Comparison of ENCODE assay signal across 2 fruit fly cellular contexts in genomic region chr3R:21133951-21134350, dm6.
TF ChIP-seq lines count a peak whose summit lies in the region.

TSS of gene Usp8 (plus strand) at chr3R:21134262.

TF ChIP-seq in whole organism, adult, 20 proteins besides CTCF, POLR2A, EP300 and RAD21 (continued from another document):
- no peak for TF ChIP-seq CG33017 (tag; optimal IDR thresholded peaks at IDR 0.05; lab: Kevin White, UChicago)

TF ChIP-seq in whole organism, embryonic, 481 proteins besides CTCF, POLR2A, EP300 and RAD21 (continued from another document and continues in another):
- TF ChIP-seq CG10654 (GFP tag; optimal IDR thresholded peaks at IDR 0.05; lab: Kevin White, UChicago) = peak; percentile 15
- no peak for TF ChIP-seq CG11085 (GFP tag; IDR thresholded peaks at IDR 0.05; lab: Robert Waterston, UW)
- TF ChIP-seq Abd-B (GFP tag; optimal IDR thresholded peaks at IDR 0.05; lab: Kevin White, UChicago) = peak; percentile 28
- no peak for TF ChIP-seq CG10321 (GFP tag; IDR thresholded peaks at IDR 0.05; lab: Robert Waterston, UW)
- 0 out of 3 replicates have a peak, but pooled peaks have one; percentile 10 for TF ChIP-seq ase (GFP tag; IDR thresholded peaks at IDR 0.05; lab: Robert Waterston, UW)
- TF ChIP-seq Ada2b (GFP tag; IDR thresholded peaks at IDR 0.05; lab: Robert Waterston, UW) = no peak
- TF ChIP-seq lmd (GFP tag; IDR thresholded peaks at IDR 0.05; lab: Robert Waterston, UW) = no peak
- TF ChIP-seq Dp (GFP tag; optimal IDR thresholded peaks at IDR 0.05; lab: Kevin White, UChicago) = peak; percentile 10
- TF ChIP-seq CG11695 (GFP tag; IDR thresholded peaks at IDR 0.05; lab: Robert Waterston, UW) = no peak
- TF ChIP-seq CG3065 (GFP tag; optimal IDR thresholded peaks at IDR 0.05; lab: Kevin White, UChicago) = no peak
- TF ChIP-seq CG34224 (GFP tag; IDR thresholded peaks at IDR 0.05; lab: Robert Waterston, UW; ENCODE audit: partially characterized antibody) = no peak
- 0 out of 3 replicates have a peak, but pooled peaks have one; percentile 40 for TF ChIP-seq dysf (GFP tag; IDR thresholded peaks at IDR 0.05; lab: Robert Waterston, UW)
- TF ChIP-seq CG3847 (GFP tag; IDR thresholded peaks at IDR 0.05; lab: Robert Waterston, UW) = 0 out of 2 replicates have a peak, but pooled peaks have one; percentile 25
- TF ChIP-seq CG9727 (GFP tag; optimal IDR thresholded peaks at IDR 0.05; lab: Kevin White, UChicago) = peak; percentile 42
- TF ChIP-seq dimm (GFP tag; IDR thresholded peaks at IDR 0.05; lab: Robert Waterston, UW) = no peak
- no peak for TF ChIP-seq pum (GFP tag; optimal IDR thresholded peaks at IDR 0.05; lab: Kevin White, UChicago)
- TF ChIP-seq ro (GFP tag; IDR thresholded peaks at IDR 0.05; lab: Robert Waterston, UW) = no peak
- TF ChIP-seq NFAT (GFP tag; IDR thresholded peaks at IDR 0.05; lab: Robert Waterston, UW) = no peak
- peak; percentile 49 for TF ChIP-seq sug (tag; optimal IDR thresholded peaks at IDR 0.05; lab: Kevin White, UChicago)
- TF ChIP-seq Hr51 (GFP tag; optimal IDR thresholded peaks at IDR 0.05; lab: Kevin White, UChicago) = no peak
- no peak for TF ChIP-seq gcm2 (GFP tag; optimal IDR thresholded peaks at IDR 0.05; lab: Kevin White, UChicago)
- peak in 1 of 2 experiments; percentile 22 for TF ChIP-seq dpn (GFP tag; optimal IDR thresholded peaks at IDR 0.05; lab: Kevin White, UChicago)
- no peak for TF ChIP-seq Taf1 (GFP tag; IDR thresholded peaks at IDR 0.05; lab: Robert Waterston, UW)
- no peak; the same call in 1 of the 3 replicates for TF ChIP-seq CG17361 (GFP tag; IDR thresholded peaks at IDR 0.05; lab: Robert Waterston, UW)
- TF ChIP-seq CG1647 (GFP tag; optimal IDR thresholded peaks at IDR 0.05; lab: Kevin White, UChicago) = no peak
- TF ChIP-seq psq (GFP tag; optimal IDR thresholded peaks at IDR 0.05; lab: Kevin White, UChicago) = no peak
- no peak for TF ChIP-seq CG31224 (GFP tag; IDR thresholded peaks at IDR 0.05; lab: Robert Waterston, UW)
- TF ChIP-seq Rx (GFP tag; IDR thresholded peaks at IDR 0.05; lab: Robert Waterston, UW) = no peak
- TF ChIP-seq CG13424 (tag; optimal IDR thresholded peaks at IDR 0.05; lab: Kevin White, UChicago) = peak; percentile 62
- no peak for TF ChIP-seq E2f1 (GFP tag; IDR thresholded peaks at IDR 0.05; lab: Robert Waterston, UW)
- peak; percentile 18 for TF ChIP-seq sens (GFP tag; lab: Kevin White, UChicago)
- no peak for TF ChIP-seq zfh1 (GFP tag; IDR thresholded peaks at IDR 0.05; lab: Robert Waterston, UW)
- no peak for TF ChIP-seq fu2 (GFP tag; optimal IDR thresholded peaks at IDR 0.05; lab: Kevin White, UChicago)
- no peak for TF ChIP-seq CG6683 (GFP tag; optimal IDR thresholded peaks at IDR 0.05; lab: Kevin White, UChicago)
- no peak for TF ChIP-seq sqz (GFP tag; optimal IDR thresholded peaks at IDR 0.05; lab: Kevin White, UChicago)
- peak in 1 of 2 experiments; percentile 26 for TF ChIP-seq insv (GFP tag; optimal IDR thresholded peaks at IDR 0.05; lab: Kevin White, UChicago)
- no peak for TF ChIP-seq TFAM (GFP tag; optimal IDR thresholded peaks at IDR 0.05; lab: Kevin White, UChicago)
- TF ChIP-seq CG12942 (GFP tag; optimal IDR thresholded peaks at IDR 0.05; lab: Kevin White, UChicago) = no peak
- no peak for TF ChIP-seq CG2889 (GFP tag; IDR thresholded peaks at IDR 0.05; lab: Robert Waterston, UW)
- no peak for TF ChIP-seq esg (GFP tag; conservative IDR thresholded peaks at IDR 0.05; lab: Robert Waterston, UW)
- TF ChIP-seq CG15514 (GFP tag; optimal IDR thresholded peaks at IDR 0.05; lab: Kevin White, UChicago) = no peak
- TF ChIP-seq nerfin-1 (tag; optimal IDR thresholded peaks at IDR 0.05; lab: Kevin White, UChicago) = peak; percentile 11
- no peak for TF ChIP-seq CG3726 (GFP tag; IDR thresholded peaks at IDR 0.05; lab: Robert Waterston, UW)
- TF ChIP-seq Med (GFP tag; lab: Kevin White, UChicago) = peak; percentile 33
- peak; percentile 37 for TF ChIP-seq CG15696 (tag; optimal IDR thresholded peaks at IDR 0.05; lab: Kevin White, UChicago)
- no peak for TF ChIP-seq MESR4 (GFP tag; optimal IDR thresholded peaks at IDR 0.05; lab: Kevin White, UChicago)
- no peak for TF ChIP-seq CG8388 (GFP tag; optimal IDR thresholded peaks at IDR 0.05; lab: Kevin White, UChicago)
- TF ChIP-seq CG17829 (tag; optimal IDR thresholded peaks at IDR 0.05; lab: Kevin White, UChicago) = peak; percentile 23
- no peak for TF ChIP-seq CG3838 (GFP tag; optimal IDR thresholded peaks at IDR 0.05; lab: Kevin White, UChicago)
- no peak for TF ChIP-seq wor (GFP tag; IDR thresholded peaks at IDR 0.05; lab: Robert Waterston, UW)
- peak; percentile 70 for TF ChIP-seq CG8924 (tag; optimal IDR thresholded peaks at IDR 0.05; lab: Kevin White, UChicago)
- peak; percentile 76 for TF ChIP-seq CG12391 (tag; optimal IDR thresholded peaks at IDR 0.05; lab: Kevin White, UChicago)
- TF ChIP-seq CG10267 (tag; optimal IDR thresholded peaks at IDR 0.05; lab: Kevin White, UChicago) = peak; percentile 50
- no peak for TF ChIP-seq CG3407 (GFP tag; optimal IDR thresholded peaks at IDR 0.05; lab: Kevin White, UChicago)
- TF ChIP-seq stwl (tag; optimal IDR thresholded peaks at IDR 0.05; lab: Kevin White, UChicago) = peak; percentile 17
- no peak for TF ChIP-seq CG10959 (GFP tag; IDR thresholded peaks at IDR 0.05; lab: Robert Waterston, UW)
- no peak for TF ChIP-seq usp (GFP tag; optimal IDR thresholded peaks at IDR 0.05; lab: Kevin White, UChicago)
- no peak for TF ChIP-seq CG17912 (GFP tag; optimal IDR thresholded peaks at IDR 0.05; lab: Kevin White, UChicago)
- no peak for TF ChIP-seq trh (GFP tag; optimal IDR thresholded peaks at IDR 0.05; lab: Kevin White, UChicago)
- TF ChIP-seq Asciz (GFP tag; optimal IDR thresholded peaks at IDR 0.05; lab: Kevin White, UChicago) = no peak
- TF ChIP-seq nerfin-2 (GFP tag; IDR thresholded peaks at IDR 0.05; lab: Robert Waterston, UW; ENCODE audit: partially characterized antibody) = no peak
- peak; percentile 61 for TF ChIP-seq CG14710 (tag; optimal IDR thresholded peaks at IDR 0.05; lab: Kevin White, UChicago)
- TF ChIP-seq Ptx1 (GFP tag; IDR thresholded peaks at IDR 0.05; lab: Robert Waterston, UW) = peak; percentile 25; the same call in 1 of the 2 replicates
- TF ChIP-seq Dip3 (GFP tag; optimal IDR thresholded peaks at IDR 0.05; lab: Kevin White, UChicago) = no peak
- no peak for TF ChIP-seq dm (GFP tag; optimal IDR thresholded peaks at IDR 0.05; lab: Kevin White, UChicago)
- TF ChIP-seq Dref (GFP tag; IDR thresholded peaks at IDR 0.05; lab: Robert Waterston, UW) = peak; percentile 65
- TF ChIP-seq bigmax (GFP tag; optimal IDR thresholded peaks at IDR 0.05; lab: Kevin White, UChicago) = no peak
- TF ChIP-seq eve (GFP tag; optimal IDR thresholded peaks at IDR 0.05; lab: Kevin White, UChicago) = no peak
- peak; percentile 39 for TF ChIP-seq CG18764 (GFP tag; optimal IDR thresholded peaks at IDR 0.05; lab: Kevin White, UChicago)
- no peak for TF ChIP-seq ATbp (GFP tag; optimal IDR thresholded peaks at IDR 0.05; lab: Kevin White, UChicago)
- no peak for TF ChIP-seq Scr (GFP tag; IDR thresholded peaks at IDR 0.05; lab: Robert Waterston, UW; ENCODE audit: partially characterized antibody)
- TF ChIP-seq nmo (GFP tag; optimal IDR thresholded peaks at IDR 0.05; lab: Kevin White, UChicago) = peak; percentile 65
- peak; percentile 74 for TF ChIP-seq CG2116 (GFP tag; optimal IDR thresholded peaks at IDR 0.05; lab: Kevin White, UChicago)
- no peak for TF ChIP-seq tio (GFP tag; optimal IDR thresholded peaks at IDR 0.05; lab: Kevin White, UChicago)
- TF ChIP-seq CG7556 (GFP tag; optimal IDR thresholded peaks at IDR 0.05; lab: Kevin White, UChicago) = peak; percentile 43
- TF ChIP-seq CG17802 (tag; optimal IDR thresholded peaks at IDR 0.05; lab: Kevin White, UChicago) = no peak
- TF ChIP-seq Mad (GFP tag; optimal IDR thresholded peaks at IDR 0.05; lab: Kevin White, UChicago) = no peak
- TF ChIP-seq Drgx (GFP tag; IDR thresholded peaks at IDR 0.05; lab: Robert Waterston, UW) = no peak
- TF ChIP-seq slou (GFP tag; optimal IDR thresholded peaks at IDR 0.05; lab: Kevin White, UChicago) = no peak
- TF ChIP-seq D19A (tag; optimal IDR thresholded peaks at IDR 0.05; lab: Kevin White, UChicago) = no peak
- no peak for TF ChIP-seq Six4 (GFP tag; optimal IDR thresholded peaks at IDR 0.05; lab: Kevin White, UChicago)
- no peak for TF ChIP-seq dan (GFP tag; IDR thresholded peaks at IDR 0.05; lab: Robert Waterston, UW)
- peak; percentile 33; the same call in 1 of the 2 replicates for TF ChIP-seq Rfx (GFP tag; IDR thresholded peaks at IDR 0.05; lab: Robert Waterston, UW)
- no peak for TF ChIP-seq CG4617 (GFP tag; optimal IDR thresholded peaks at IDR 0.05; lab: Kevin White, UChicago; ENCODE audit: borderline replicate concordance)
- peak; percentile 8 for TF ChIP-seq PHDP (tag; optimal IDR thresholded peaks at IDR 0.05; lab: Kevin White, UChicago)
- peak; percentile 1 for TF ChIP-seq CG15601 (tag; optimal IDR thresholded peaks at IDR 0.05; lab: Kevin White, UChicago)
- no peak for TF ChIP-seq hth (optimal IDR thresholded peaks at IDR 0.05; lab: Kevin White, UChicago)
- TF ChIP-seq CG8089 (GFP tag; optimal IDR thresholded peaks at IDR 0.05; lab: Kevin White, UChicago) = no peak
- no peak for TF ChIP-seq disco-r (GFP tag; optimal IDR thresholded peaks at IDR 0.05; lab: Kevin White, UChicago)
- no peak for TF ChIP-seq abd-A (tag; optimal IDR thresholded peaks at IDR 0.05; lab: Kevin White, UChicago)
- peak; percentile 38 for TF ChIP-seq trem (tag; optimal IDR thresholded peaks at IDR 0.05; lab: Kevin White, UChicago)
- TF ChIP-seq cwo (GFP tag; optimal IDR thresholded peaks at IDR 0.05; lab: Kevin White, UChicago) = no peak
- TF ChIP-seq dmrt11E (tag; optimal IDR thresholded peaks at IDR 0.05; lab: Kevin White, UChicago) = peak; percentile 29
- peak; percentile 20 for TF ChIP-seq YL-1 (GFP tag; optimal IDR thresholded peaks at IDR 0.05; lab: Kevin White, UChicago)
- no peak for TF ChIP-seq klu (GFP tag; IDR thresholded peaks at IDR 0.05; lab: Robert Waterston, UW)
- TF ChIP-seq ttk (GFP tag; IDR thresholded peaks at IDR 0.05; lab: Robert Waterston, UW) = no peak
- TF ChIP-seq CoRest (tag; optimal IDR thresholded peaks at IDR 0.05; lab: Kevin White, UChicago) = peak; percentile 68
- peak; percentile 44 for TF ChIP-seq CG1603 (tag; optimal IDR thresholded peaks at IDR 0.05; lab: Kevin White, UChicago)
- no peak; the same call in 1 of the 2 replicates for TF ChIP-seq CG10366 (GFP tag; IDR thresholded peaks at IDR 0.05; lab: Robert Waterston, UW)
- TF ChIP-seq lilli (GFP tag; optimal IDR thresholded peaks at IDR 0.05; lab: Kevin White, UChicago) = peak; percentile 18
- TF ChIP-seq CG9932 (GFP tag; IDR thresholded peaks at IDR 0.05; lab: Robert Waterston, UW) = peak; percentile 46; the same call in 1 of the 2 replicates
- TF ChIP-seq lola (GFP tag; optimal IDR thresholded peaks at IDR 0.05; lab: Kevin White, UChicago) = peak in 1 of 3 experiments; percentile 63
- TF ChIP-seq Meics (GFP tag; optimal IDR thresholded peaks at IDR 0.05; lab: Kevin White, UChicago) = no peak
- no peak for TF ChIP-seq CG32532 (GFP tag; IDR thresholded peaks at IDR 0.05; lab: Robert Waterston, UW)
- peak; percentile 13 for TF ChIP-seq BEAF-32 (GFP tag; optimal IDR thresholded peaks at IDR 0.05; lab: Kevin White, UChicago)
- TF ChIP-seq Bdp1 (GFP tag; optimal IDR thresholded peaks at IDR 0.05; lab: Kevin White, UChicago) = no peak
- TF ChIP-seq zen (tag; optimal IDR thresholded peaks at IDR 0.05; lab: Kevin White, UChicago) = peak; percentile 26
- no peak for TF ChIP-seq CG14050 (GFP tag; IDR thresholded peaks at IDR 0.05; lab: Robert Waterston, UW)
- peak; percentile 80 for TF ChIP-seq row (GFP tag; IDR thresholded peaks at IDR 0.05; lab: Robert Waterston, UW)
- peak; percentile 66 for TF ChIP-seq CG2712 (tag; optimal IDR thresholded peaks at IDR 0.05; lab: Kevin White, UChicago)
- TF ChIP-seq Fer3 (tag; optimal IDR thresholded peaks at IDR 0.05; lab: Kevin White, UChicago) = peak; percentile 23
- TF ChIP-seq Hr3 (GFP tag; optimal IDR thresholded peaks at IDR 0.05; lab: Kevin White, UChicago) = peak; percentile 29
- peak; percentile 71 for TF ChIP-seq CG15479 (GFP tag; optimal IDR thresholded peaks at IDR 0.05; lab: Kevin White, UChicago)
- TF ChIP-seq Sry-β (GFP tag; optimal IDR thresholded peaks at IDR 0.05; lab: Kevin White, UChicago) = peak; percentile 95
- no peak for TF ChIP-seq inv (GFP tag; IDR thresholded peaks at IDR 0.05; lab: Robert Waterston, UW; ENCODE audit: partially characterized antibody)
- no peak for TF ChIP-seq CG42726 (GFP tag; IDR thresholded peaks at IDR 0.05; lab: Robert Waterston, UW; ENCODE audit: partially characterized antibody)
- no peak for TF ChIP-seq da (GFP tag; optimal IDR thresholded peaks at IDR 0.05; lab: Kevin White, UChicago)
- TF ChIP-seq CG30020 (tag; optimal IDR thresholded peaks at IDR 0.05; lab: Kevin White, UChicago) = peak; percentile 64
- no peak for TF ChIP-seq salm (tag; optimal IDR thresholded peaks at IDR 0.05; lab: Kevin White, UChicago)
- peak; percentile 65 for TF ChIP-seq CG30403 (GFP tag; optimal IDR thresholded peaks at IDR 0.05; lab: Kevin White, UChicago)
- TF ChIP-seq Spps (tag; optimal IDR thresholded peaks at IDR 0.05; lab: Kevin White, UChicago) = no peak
- peak; percentile 14; the same call in 1 of the 2 replicates for TF ChIP-seq E2f2 (GFP tag; IDR thresholded peaks at IDR 0.05; lab: Robert Waterston, UW)
- no peak for TF ChIP-seq CG4854 (GFP tag; optimal IDR thresholded peaks at IDR 0.05; lab: Kevin White, UChicago)
- TF ChIP-seq CG4360 (GFP tag; IDR thresholded peaks at IDR 0.05; lab: Robert Waterston, UW) = no peak
- TF ChIP-seq CG11723 (GFP tag; optimal IDR thresholded peaks at IDR 0.05; lab: Kevin White, UChicago) = no peak
- peak; percentile 60 for TF ChIP-seq CG18262 (tag; optimal IDR thresholded peaks at IDR 0.05; lab: Kevin White, UChicago)
- no peak for TF ChIP-seq CG9797 (GFP tag; optimal IDR thresholded peaks at IDR 0.05; lab: Kevin White, UChicago)
- TF ChIP-seq CG2120 (GFP tag; optimal IDR thresholded peaks at IDR 0.05; lab: Kevin White, UChicago) = peak; percentile 33
- TF ChIP-seq HLHmδ (GFP tag; optimal IDR thresholded peaks at IDR 0.05; lab: Kevin White, UChicago) = no peak
- no peak for TF ChIP-seq Ets97D (GFP tag; optimal IDR thresholded peaks at IDR 0.05; lab: Kevin White, UChicago)
- TF ChIP-seq HLH4C (GFP tag; IDR thresholded peaks at IDR 0.05; lab: Robert Waterston, UW; ENCODE audit: partially characterized antibody) = 0 out of 3 replicates have a peak, but pooled peaks have one; percentile 47
- TF ChIP-seq CG12104 (GFP tag; optimal IDR thresholded peaks at IDR 0.05; lab: Kevin White, UChicago) = peak; percentile 25
- TF ChIP-seq sd (tag; optimal IDR thresholded peaks at IDR 0.05; lab: Kevin White, UChicago) = no peak
- TF ChIP-seq CG13894 (tag; optimal IDR thresholded peaks at IDR 0.05; lab: Kevin White, UChicago) = no peak
